Worm (Caenorhabditis elegans) whole organism, late embryonic: ENCODE measurements around the gene fbxa-19.
"Not testable (repeated sequence)": the region's sequence is repeated elsewhere in the genome, so short reads cannot be mapped to it uniquely, and the experiment has no call there.

Source experiments
- K02D7.2 ChIP-seq: sonication (generic microtip); optimal IDR thresholded peaks from 2 replicates; lab custom pipeline; 2017; ENCODE audit warnings: mild to moderate bottlenecking, missing genetic modification characterization, missing compliant biosample characterization
- T23F11.4 ChIP-seq: fragments of 200-800 bp; sonication (Bioruptor generic); optimal IDR thresholded peaks from 2 replicates; lab custom pipeline; 2018; ENCODE audit warnings: mild to moderate bottlenecking, missing genetic modification characterization, missing compliant biosample characterization
- ama-1 ChIP-seq: fragments of 150-350 bp; optimal IDR thresholded peaks from 2 replicates; lab custom pipeline; 2014
- ceh-2 ChIP-seq: sonication (generic microtip); optimal IDR thresholded peaks from 2 replicates; lab custom pipeline; 2016; ENCODE audit warnings: missing genotype, missing genetic modification characterization, missing compliant biosample characterization
- ceh-34 ChIP-seq: sonication (generic microtip); optimal IDR thresholded peaks from 2 replicates; lab custom pipeline; 2016; ENCODE audit warnings: mild to moderate bottlenecking, missing genetic modification characterization, missing compliant biosample characterization
- nhr-11 ChIP-seq: fragments of 150-350 bp; optimal IDR thresholded peaks from 2 replicates; lab custom pipeline; 2014; ENCODE audit warnings: missing biosample characterization, missing genetic modification characterization

DNA sequence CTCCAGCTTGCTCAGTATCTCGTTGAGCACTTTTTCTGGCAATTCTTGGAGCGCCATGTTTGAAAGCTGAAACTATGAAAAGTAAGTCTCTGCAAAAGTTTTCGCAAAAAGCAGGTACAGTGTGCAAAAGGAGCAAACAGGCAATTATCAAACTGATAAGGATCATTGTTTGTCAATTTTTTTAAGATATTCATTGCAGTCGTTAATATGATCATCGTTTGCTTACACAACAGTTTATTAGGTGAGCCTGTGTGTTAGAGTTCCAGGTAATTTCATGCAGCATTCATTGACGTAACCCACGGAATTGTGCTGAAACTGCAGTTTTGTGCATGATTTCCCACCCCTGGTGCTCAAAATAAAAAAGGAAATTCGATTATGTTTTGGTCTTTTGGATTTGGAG is 48.4 kb upstream of the fbxa-19 start, which contains the start of gene fbxa-151:
- TF ChIP-seq T23F11.4 (GFP tag; lab: Kevin White, UChicago); K02D7.2; ceh-34 (tag; lab: Kevin White, UChicago); ama-1 (lab: Kevin White, UChicago); nhr-11 (tag; lab: Kevin White, UChicago); ceh-2: not testable (repeated sequence)
